Fruit fly (Drosophila melanogaster): ENCODE results near the gene dl.

Gene dl

DNA sequence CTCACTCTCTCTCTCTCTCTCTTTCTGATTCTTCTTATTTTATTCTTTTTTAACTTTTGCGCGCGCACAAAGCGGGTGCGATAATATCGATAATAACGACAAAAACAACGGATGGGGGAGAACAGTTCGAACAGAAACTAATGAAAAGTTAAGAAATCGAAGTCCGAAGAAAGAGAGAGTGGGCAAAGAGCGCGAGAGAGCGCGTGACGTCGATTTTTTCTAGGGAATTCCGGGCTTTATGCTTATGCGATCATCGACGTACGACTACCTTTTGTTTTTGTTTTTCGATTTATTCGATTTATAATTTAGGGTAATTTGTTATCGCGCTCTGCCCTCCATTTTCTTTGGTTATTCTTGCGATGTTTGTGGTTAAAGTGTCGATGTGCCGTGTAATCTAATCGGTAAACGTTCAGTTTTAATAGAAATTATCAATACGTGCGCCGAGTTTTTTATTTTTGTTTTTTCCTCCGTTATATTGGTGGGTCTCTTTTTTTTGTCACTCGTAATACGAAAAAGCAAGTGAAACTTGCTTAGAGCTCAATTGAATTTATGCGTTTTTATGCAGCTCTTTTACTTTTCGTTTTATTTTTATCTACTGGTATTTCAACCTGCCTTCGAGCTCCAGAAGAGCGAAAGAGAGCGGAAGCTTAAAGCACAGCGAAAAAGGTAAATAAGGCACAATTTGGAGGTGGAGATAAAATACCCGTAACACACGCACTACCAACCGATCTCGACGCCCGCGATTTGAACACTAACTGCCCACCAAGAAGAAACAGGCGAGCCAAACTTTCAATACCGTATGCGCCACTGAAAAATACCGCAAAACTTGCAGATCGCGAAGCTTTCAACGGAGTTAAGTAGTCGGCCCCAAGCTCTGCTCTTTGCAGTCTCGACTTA, at the start of gene dl:
Gene dl (minus strand): TSS at position 757 of the 897 bp plus-strand sequence.
- TF ChIP-seq psq (GFP tag; optimal IDR thresholded peaks at IDR 0.05) (peak; percentile 52), N (GFP tag; optimal IDR thresholded peaks at IDR 0.05) (no peak), Dif (GFP tag; optimal IDR thresholded peaks at IDR 0.05; ENCODE audit: partially characterized antibody) (peak; percentile 88), dsf (GFP tag; optimal IDR thresholded peaks at IDR 0.05; ENCODE audit: borderline replicate concordance) (no peak), tai (GFP tag; optimal IDR thresholded peaks at IDR 0.05) (peak; percentile 44), rgr (GFP tag; optimal IDR thresholded peaks at IDR 0.05) (no peak), Hr83 (GFP tag; optimal IDR thresholded peaks at IDR 0.05; ENCODE audit: poor library complexity, severe bottlenecking) (peak; percentile 44), CG32264 (GFP tag; optimal IDR thresholded peaks at IDR 0.05) (no peak), CG9705 (GFP tag; optimal IDR thresholded peaks at IDR 0.05) (no peak), dl (GFP tag; optimal IDR thresholded peaks at IDR 0.05; ENCODE audit: insufficient read depth in 1 of 2, partially characterized antibody in 2 of 2) (peak; percentile 85), HLH106 (tag; optimal IDR thresholded peaks at IDR 0.05) (no peak), jim (GFP tag; optimal IDR thresholded peaks at IDR 0.05) (peak; percentile 61), usp (GFP tag; optimal IDR thresholded peaks at IDR 0.05) (no peak), Sp1 (GFP tag; optimal IDR thresholded peaks at IDR 0.05) (peak; percentile 11), Vsx2 (GFP tag; optimal IDR thresholded peaks at IDR 0.05; ENCODE audit: partially characterized antibody) (peak; percentile 19), lola (GFP tag; optimal IDR thresholded peaks at IDR 0.05) (no peak), Hr78 (GFP tag; optimal IDR thresholded peaks at IDR 0.05) (no peak), CrebA (GFP tag; optimal IDR thresholded peaks at IDR 0.05; ENCODE audit: borderline replicate concordance) (peak; percentile 33), fru (GFP tag; optimal IDR thresholded peaks at IDR 0.05) (peak; percentile 46), Rel (GFP tag; optimal IDR thresholded peaks at IDR 0.05) (no peak), Rel (tag; optimal IDR thresholded peaks at IDR 0.05) (peak; percentile 67), sv (GFP tag; optimal IDR thresholded peaks at IDR 0.05) (no peak), OdsH (GFP tag; optimal IDR thresholded peaks at IDR 0.05) (peak; percentile 19), pan (optimal IDR thresholded peaks at IDR 0.05) (no peak), Mio (GFP tag; optimal IDR thresholded peaks at IDR 0.05) (no peak), dmrt93B (GFP tag; optimal IDR thresholded peaks at IDR 0.05) (no peak), Hnf4 (GFP tag; optimal IDR thresholded peaks at IDR 0.05) (no peak), h (GFP tag; optimal IDR thresholded peaks at IDR 0.05) (peak; percentile 83), brk (GFP tag; optimal IDR thresholded peaks at IDR 0.05) (peak; percentile 7), Dfd (GFP tag; optimal IDR thresholded peaks at IDR 0.05) (no peak), woc (GFP tag; optimal IDR thresholded peaks at IDR 0.05) (peak; percentile 45), br (GFP tag; optimal IDR thresholded peaks at IDR 0.05) (peak; percentile 26), ey (GFP tag; optimal IDR thresholded peaks at IDR 0.05) (peak; percentile 38), Jra (GFP tag; optimal IDR thresholded peaks at IDR 0.05) (no peak), sage (GFP tag; optimal IDR thresholded peaks at IDR 0.05) (peak; percentile 26), Myc (optimal IDR thresholded peaks at IDR 0.05) (no peak), Abd-B (GFP tag; optimal IDR thresholded peaks at IDR 0.05) (no peak), GATAd (GFP tag; optimal IDR thresholded peaks at IDR 0.05) (no peak), foxo (GFP tag; optimal IDR thresholded peaks at IDR 0.05) (peak in 1 of 2 experiments; percentile 47)

- TF ChIP-seq Mio (GFP tag; optimal IDR thresholded peaks at IDR 0.05) (no peak), tai (GFP tag; optimal IDR thresholded peaks at IDR 0.05) (no peak), rgr (GFP tag; optimal IDR thresholded peaks at IDR 0.05) (no peak), Vsx2 (GFP tag; optimal IDR thresholded peaks at IDR 0.05; ENCODE audit: partially characterized antibody) (no peak), Myc (optimal IDR thresholded peaks at IDR 0.05) (no peak), dmrt93B (GFP tag; optimal IDR thresholded peaks at IDR 0.05) (no peak), dl (GFP tag; optimal IDR thresholded peaks at IDR 0.05; ENCODE audit: insufficient read depth in 1 of 2, partially characterized antibody in 2 of 2) (no peak), lola (GFP tag; optimal IDR thresholded peaks at IDR 0.05) (no peak), CrebA (GFP tag; optimal IDR thresholded peaks at IDR 0.05; ENCODE audit: borderline replicate concordance) (no peak), sv (GFP tag; optimal IDR thresholded peaks at IDR 0.05) (no peak), HLH106 (tag; optimal IDR thresholded peaks at IDR 0.05) (no peak), sage (GFP tag; optimal IDR thresholded peaks at IDR 0.05) (no peak), psq (GFP tag; optimal IDR thresholded peaks at IDR 0.05) (no peak), N (GFP tag; optimal IDR thresholded peaks at IDR 0.05) (no peak), Hr78 (GFP tag; optimal IDR thresholded peaks at IDR 0.05) (no peak), Hr83 (GFP tag; optimal IDR thresholded peaks at IDR 0.05; ENCODE audit: poor library complexity, severe bottlenecking) (no peak), h (GFP tag; optimal IDR thresholded peaks at IDR 0.05) (no peak), br (GFP tag; optimal IDR thresholded peaks at IDR 0.05) (no peak)
Measured at dm6 chr2L:17498721-17499120, 48.6 kb upstream of the dl start, which contains the start of gene CG15142. Gene CG15142, minus strand, starts transcription at chr2L:17498821.
